Worm (Caenorhabditis elegans): Measurements from ENCODE around the gene T05A7.6.

DNA sequence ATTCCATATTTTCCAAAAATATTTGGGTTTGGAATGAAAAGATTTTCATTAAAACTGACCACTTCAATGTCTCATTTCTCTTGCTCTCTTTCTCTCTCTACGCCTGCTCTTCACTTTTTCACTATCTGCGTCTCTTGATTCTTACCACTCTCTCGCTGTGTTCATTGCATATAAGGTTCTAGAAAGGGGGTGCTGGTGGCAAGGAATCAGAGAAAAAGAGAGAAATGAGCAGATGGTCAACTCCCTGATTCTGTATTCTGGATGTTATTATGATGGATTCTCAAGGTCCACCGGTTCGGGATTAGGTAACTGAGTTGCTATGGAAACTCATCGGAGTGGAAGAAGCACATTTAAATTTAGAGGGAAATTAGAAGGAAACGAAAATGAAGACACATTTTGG lies 30.8 kb downstream of the T05A7.6 start:
- TF ChIP-seq lin-54 (GFP tag; optimal IDR thresholded peaks at IDR 0.05) (no peak), F23B12.7 (tag; optimal IDR thresholded peaks at IDR 0.05; ENCODE audit: insufficient read depth) (no peak), snpc-3.4 (tag; optimal IDR thresholded peaks at IDR 0.05) (no peak), akir-1 (GFP tag; optimal IDR thresholded peaks at IDR 0.05) (no peak), lsl-1 (GFP tag; optimal IDR thresholded peaks at IDR 0.05) (no peak), nhr-80 (tag; optimal IDR thresholded peaks at IDR 0.05) (no peak), hmg-1.2 (GFP tag; IDR thresholded peaks at IDR 0.05) (no peak), sptf-2 (GFP tag; optimal IDR thresholded peaks at IDR 0.05) (no peak), nfya-2 (GFP tag; IDR thresholded peaks at IDR 0.05) (no peak), nhr-90 (tag; optimal IDR thresholded peaks at IDR 0.05) (no peak), gei-17 (GFP tag; optimal IDR thresholded peaks at IDR 0.05) (no peak), hmg-20 (GFP tag; IDR thresholded peaks at IDR 0.05) (no peak)

All from whole organism, young adult.